Fruit fly (Drosophila melanogaster) whole organism, prepupa: Measurements from ENCODE around the gene CG14974.

Experiments used
- CG10631 ChIP-seq: fragments of 200-800 bp; sonication (Bioruptor generic); optimal IDR thresholded peaks from 2 replicates; lab custom pipeline; 2016; ENCODE audit warnings: missing biosample characterization, missing genetic modification characterization
- CG11294 ChIP-seq: fragments of 200-800 bp; sonication (Bioruptor generic); IDR thresholded peaks from 2 replicates; pipeline ENCODE4 v1.3.6; 2022; ENCODE audit warnings: missing biosample characterization, missing genetic modification characterization
- CG11762 ChIP-seq: fragments of 200-800 bp; sonication (Bioruptor generic); optimal IDR thresholded peaks from 3 replicates; lab custom pipeline; 2016; ENCODE audit warnings: missing biosample characterization, missing genetic modification characterization; ENCODE audit not compliant: insufficient read depth
- CG11902 ChIP-seq: fragments of 200-800 bp; sonication (Bioruptor generic); optimal IDR thresholded peaks from 3 replicates; lab custom pipeline; 2016; ENCODE audit warnings: missing biosample characterization, missing genetic modification characterization
- CG1621 ChIP-seq: fragments of 200-800 bp; sonication (Bioruptor generic); optimal IDR thresholded peaks from 3 replicates; lab custom pipeline; 2018; ENCODE audit warnings: missing biosample characterization, mild to moderate bottlenecking, missing genetic modification characterization
- CG16779 ChIP-seq: fragments of 200-800 bp; sonication (Bioruptor generic); optimal IDR thresholded peaks from 3 replicates; lab custom pipeline; 2017; ENCODE audit warnings: missing biosample characterization, mild to moderate bottlenecking, missing genetic modification characterization
- CG31627 ChIP-seq: fragments of 200-800 bp; sonication (Bioruptor generic); optimal IDR thresholded peaks from 3 replicates; lab custom pipeline; 2016; ENCODE audit warnings: missing biosample characterization, missing genetic modification characterization
- CG32006 ChIP-seq: fragments of 200-800 bp; sonication (Bioruptor generic); optimal IDR thresholded peaks from 3 replicates; lab custom pipeline; 2017; ENCODE audit warnings: missing biosample characterization, mild to moderate bottlenecking, missing genetic modification characterization
- CG34406 ChIP-seq: fragments of 200-800 bp; sonication (Bioruptor generic); optimal IDR thresholded peaks from 3 replicates; lab custom pipeline; 2016; ENCODE audit warnings: missing biosample characterization, missing genetic modification characterization
- CG6163 ChIP-seq: fragments of 200-800 bp; sonication (Bioruptor generic); IDR thresholded peaks from 3 replicates; pipeline ENCODE4 v1.3.6; 2022; ENCODE audit warnings: missing biosample characterization, missing genetic modification characterization
- CG6792 ChIP-seq: fragments of 200-800 bp; sonication (Bioruptor generic); optimal IDR thresholded peaks from 3 replicates; lab custom pipeline; 2016; ENCODE audit warnings: missing biosample characterization, missing genetic modification characterization
- CG6854 ChIP-seq: fragments of 200-800 bp; sonication (Bioruptor generic); optimal IDR thresholded peaks from 2 replicates; lab custom pipeline; 2017; ENCODE audit warnings: missing biosample characterization, mild to moderate bottlenecking, missing genetic modification characterization
- CG7368 ChIP-seq: fragments of 200-800 bp; sonication (Bioruptor generic); optimal IDR thresholded peaks from 3 replicates; lab custom pipeline; 2016; ENCODE audit warnings: missing biosample characterization, missing genetic modification characterization
- CG8119 ChIP-seq: fragments of 200-800 bp; sonication (Bioruptor generic); IDR thresholded peaks from 3 replicates; pipeline ENCODE4 v1.3.6; 2022; ENCODE audit warnings: missing biosample characterization, missing genetic modification characterization
- CG8319 ChIP-seq: fragments of 200-800 bp; sonication (Bioruptor generic); optimal IDR thresholded peaks from 3 replicates; lab custom pipeline; 2016; ENCODE audit warnings: missing biosample characterization, missing genetic modification characterization
- CG8632 ChIP-seq: fragments of 200-800 bp; sonication (Bioruptor generic); optimal IDR thresholded peaks from 3 replicates; lab custom pipeline; 2016; ENCODE audit warnings: missing biosample characterization, missing genetic modification characterization
- CG9139 ChIP-seq: fragments of 200-800 bp; sonication (Bioruptor generic); optimal IDR thresholded peaks from 3 replicates; lab custom pipeline; 2017; ENCODE audit warnings: missing biosample characterization, mild to moderate bottlenecking, missing genetic modification characterization
- Eip78C ChIP-seq: fragments of 200-800 bp; sonication (Bioruptor generic); peaks from one replicate; lab custom pipeline; 2016; ENCODE audit warnings: missing biosample characterization, missing genetic modification characterization
- Eip93F ChIP-seq: fragments of 200-800 bp; sonication (Bioruptor generic); optimal IDR thresholded peaks from 2 replicates; lab custom pipeline; 2016; ENCODE audit warnings: missing biosample characterization, mild to moderate bottlenecking, missing genetic modification characterization
- Ets21C ChIP-seq: fragments of 200-800 bp; sonication (Bioruptor generic); optimal IDR thresholded peaks from 3 replicates; lab custom pipeline; 2016; ENCODE audit warnings: missing biosample characterization, missing genetic modification characterization
- Ets96B ChIP-seq: fragments of 200-800 bp; optimal IDR thresholded peaks from 2 replicates; lab custom pipeline; 2019; ENCODE audit warnings: missing biosample characterization, mild to moderate bottlenecking, missing genetic modification characterization, moderate library complexity
- Gug ChIP-seq: fragments of 200-800 bp; sonication (Bioruptor generic); IDR thresholded peaks from 2 replicates; pipeline ENCODE4 v1.3.6; 2022; ENCODE audit warnings: missing biosample characterization, missing genetic modification characterization
- Hr38 ChIP-seq: sonication (Bioruptor generic); optimal IDR thresholded peaks from 2 replicates; lab custom pipeline; 2016; ENCODE audit warnings: missing biosample characterization, missing genetic modification characterization
- Hr39 ChIP-seq: fragments of 200-800 bp; sonication (Bioruptor generic); optimal IDR thresholded peaks from 2 replicates; lab custom pipeline; 2016; ENCODE audit warnings: missing biosample characterization, missing genetic modification characterization
- Lpt ChIP-seq: fragments of 200-800 bp; sonication (Bioruptor generic); optimal IDR thresholded peaks from 3 replicates; lab custom pipeline; 2016; ENCODE audit warnings: missing biosample characterization, missing genetic modification characterization
- Met ChIP-seq: fragments of 200-800 bp; sonication (Bioruptor generic); optimal IDR thresholded peaks from 3 replicates; lab custom pipeline; 2016; ENCODE audit warnings: missing biosample characterization, missing genetic modification characterization
- OdsH ChIP-seq: fragments of 200-800 bp; sonication (Bioruptor generic); optimal IDR thresholded peaks from 3 replicates; lab custom pipeline; 2016; ENCODE audit warnings: missing biosample characterization, missing genetic modification characterization
- Smox ChIP-seq: fragments of 200-800 bp; sonication (Bioruptor generic); optimal IDR thresholded peaks from 3 replicates; lab custom pipeline; 2016; ENCODE audit warnings: missing biosample characterization, missing genetic modification characterization
- Sox102F ChIP-seq: fragments of 200-800 bp; sonication (Bioruptor generic); optimal IDR thresholded peaks from 2 replicates; lab custom pipeline; 2016; ENCODE audit warnings: missing biosample characterization, mild to moderate bottlenecking, missing genetic modification characterization
- Sox14 ChIP-seq: fragments of 200-800 bp; sonication (Bioruptor generic); optimal IDR thresholded peaks from 3 replicates; lab custom pipeline; 2016; ENCODE audit warnings: missing biosample characterization, missing genetic modification characterization
- Sox15 ChIP-seq: fragments of 200-800 bp; sonication (Bioruptor generic); optimal IDR thresholded peaks from 3 replicates; lab custom pipeline; 2016; ENCODE audit warnings: missing biosample characterization, missing genetic modification characterization
- achi ChIP-seq: fragments of 200-800 bp; sonication (Bioruptor generic); optimal IDR thresholded peaks from 3 replicates; lab custom pipeline; 2016; ENCODE audit warnings: missing biosample characterization, missing genetic modification characterization
- acj6 ChIP-seq: fragments of 200-800 bp; sonication (Bioruptor generic); optimal IDR thresholded peaks from 3 replicates; lab custom pipeline; 2016; ENCODE audit warnings: missing biosample characterization, missing genetic modification characterization
- eg ChIP-seq: fragments of 200-800 bp; sonication (Bioruptor generic); IDR thresholded peaks from 3 replicates; pipeline ENCODE4 v1.3.6; 2022; ENCODE audit warnings: missing biosample characterization, missing genetic modification characterization
- esn ChIP-seq: fragments of 200-800 bp; sonication (Bioruptor generic); optimal IDR thresholded peaks from 2 replicates; lab custom pipeline; 2016; ENCODE audit warnings: missing biosample characterization, mild to moderate bottlenecking, missing genetic modification characterization, moderate library complexity
- fd59A ChIP-seq: fragments of 200-800 bp; sonication (Bioruptor generic); optimal IDR thresholded peaks from 2 replicates; lab custom pipeline; 2017; ENCODE audit warnings: missing biosample characterization, mild to moderate bottlenecking, missing genetic modification characterization, missing genetic modification reagents
- lz ChIP-seq: fragments of 200-800 bp; sonication (Bioruptor generic); optimal IDR thresholded peaks from 3 replicates; lab custom pipeline; 2016; ENCODE audit warnings: missing biosample characterization, missing genetic modification characterization
- net ChIP-seq: fragments of 200-800 bp; sonication (Bioruptor generic); optimal IDR thresholded peaks from 3 replicates; lab custom pipeline; 2016; ENCODE audit warnings: missing biosample characterization, missing genetic modification characterization
- pdm3 ChIP-seq: fragments of 200-800 bp; sonication (Bioruptor generic); optimal IDR thresholded peaks from 3 replicates; lab custom pipeline; 2016; ENCODE audit warnings: missing biosample characterization, missing genetic modification characterization
- spab ChIP-seq: fragments of 200-800 bp; sonication (Bioruptor generic); optimal IDR thresholded peaks from 2 replicates; lab custom pipeline; 2017; ENCODE audit warnings: missing biosample characterization, mild to moderate bottlenecking, missing genetic modification characterization, missing genetic modification reagents
- svp ChIP-seq: fragments of 200-800 bp; sonication (Bioruptor generic); peaks from one replicate; lab custom pipeline; 2016; ENCODE audit warnings: missing biosample characterization, missing genetic modification characterization
- topi ChIP-seq: fragments of 200-800 bp; sonication (Bioruptor generic); optimal IDR thresholded peaks from 3 replicates; lab custom pipeline; 2016; ENCODE audit warnings: missing biosample characterization, missing genetic modification characterization
- vri ChIP-seq: fragments of 200-800 bp; sonication (Bioruptor generic); optimal IDR thresholded peaks from 3 replicates; lab custom pipeline; 2016; ENCODE audit warnings: missing biosample characterization, mild to moderate bottlenecking, missing genetic modification characterization

CG14974 gene

DNA sequence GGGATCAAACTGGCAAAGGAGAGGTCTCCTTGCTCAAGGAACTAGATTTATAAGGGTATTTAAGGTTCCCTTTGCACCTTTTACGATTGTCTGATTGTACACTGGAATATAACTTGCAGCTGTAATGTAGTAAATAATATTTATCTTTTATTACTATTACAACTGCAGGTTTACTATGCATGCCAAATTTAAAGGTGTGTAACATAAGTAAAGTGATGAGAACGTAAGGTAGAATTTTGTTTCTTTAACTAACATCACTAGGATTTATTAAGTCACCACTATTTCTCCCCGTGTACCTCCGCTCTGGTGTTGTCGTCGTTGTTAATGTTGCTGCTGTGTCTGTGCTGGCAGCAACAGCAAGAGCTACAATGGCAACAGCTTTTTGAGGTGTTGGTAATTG is 46.8 kb upstream of the CG14974 start (continued):
- TF ChIP-seq Sox14: no peak
- TF ChIP-seq CG9139: no peak
- TF ChIP-seq topi (GFP tag; lab: Kevin White, UChicago): no peak
- TF ChIP-seq CG11762 (GFP tag; lab: Kevin White, UChicago): no peak
- peak; percentile 34 for TF ChIP-seq svp (GFP tag; lab: Kevin White, UChicago)
- TF ChIP-seq esn: no peak
- no peak for TF ChIP-seq CG11294 (GFP tag; lab: Robert Waterston, UW)
- TF ChIP-seq lz: no peak
- TF ChIP-seq CG10631 (GFP tag; lab: Kevin White, UChicago): peak; percentile 34
- TF ChIP-seq CG7368 (GFP tag; lab: Kevin White, UChicago): no peak
- no peak for TF ChIP-seq CG8319 (GFP tag; lab: Kevin White, UChicago)
- peak; percentile 53; the same call in 2 of the 3 replicates for TF ChIP-seq CG6163 (GFP tag; lab: Robert Waterston, UW)
- TF ChIP-seq Eip93F: no peak
- peak; percentile 45 for TF ChIP-seq acj6 (GFP tag; lab: Kevin White, UChicago)
- TF ChIP-seq eg (GFP tag; lab: Robert Waterston, UW): no peak
- no peak for TF ChIP-seq Smox

DNA sequence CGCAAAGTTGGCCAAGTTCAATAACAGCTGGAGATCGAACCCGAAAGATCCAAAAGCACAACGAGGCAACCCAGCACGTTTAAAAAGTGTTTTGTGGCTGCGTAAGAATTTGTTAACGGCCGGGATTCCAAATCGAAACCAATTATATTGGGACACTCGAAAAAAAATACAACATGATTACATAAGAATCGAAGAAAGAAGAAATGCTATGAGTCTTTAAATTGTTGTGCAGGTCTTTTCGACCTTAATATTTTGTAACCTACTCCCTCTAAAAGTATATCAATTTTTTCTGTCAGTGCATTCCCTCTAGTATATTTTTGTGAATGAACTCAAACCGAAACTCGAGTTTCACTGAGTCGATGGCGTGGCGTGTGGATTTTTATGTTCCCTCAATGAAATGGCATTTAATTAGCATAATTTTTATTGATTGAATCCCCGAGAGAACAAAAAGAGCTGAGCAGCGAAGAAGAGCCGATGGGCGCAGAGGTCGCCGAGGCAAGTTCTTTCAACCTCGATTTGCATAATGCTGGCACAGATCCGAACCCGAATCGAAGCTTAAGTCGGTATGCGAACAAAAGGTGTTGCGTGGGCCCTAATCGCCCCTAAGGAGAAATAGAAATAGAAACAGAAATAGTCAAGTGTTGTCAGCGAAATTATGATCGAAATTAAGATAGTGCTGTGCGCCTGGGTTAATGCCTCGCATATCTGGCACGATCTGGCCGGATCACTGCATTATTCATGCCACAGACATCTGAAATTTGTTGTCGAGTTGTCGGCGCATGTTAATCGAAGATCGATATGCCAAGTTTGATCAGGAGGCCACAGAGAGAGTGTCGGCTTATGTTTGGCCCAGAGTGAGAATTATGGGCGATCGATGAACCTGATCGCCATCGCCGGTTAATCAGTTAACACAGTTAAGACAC is 44.7 kb upstream of the CG14974 start:
- TF ChIP-seq Sox15 (GFP tag; lab: Kevin White, UChicago): peak; percentile 37
- TF ChIP-seq Sox14: peak; percentile 36
- TF ChIP-seq Ets96B (tag; lab: Kevin White, UChicago): no peak
- TF ChIP-seq CG8632: peak; percentile 56
- TF ChIP-seq CG11902 (GFP tag; lab: Kevin White, UChicago): no peak
- peak; percentile 89 for TF ChIP-seq Eip78C (GFP tag; lab: Kevin White, UChicago)
- TF ChIP-seq CG6163 (GFP tag; lab: Robert Waterston, UW): peak; percentile 31; the same call in 2 of the 3 replicates
- peak; percentile 35 for TF ChIP-seq lz
- TF ChIP-seq Smox: peak; percentile 54
- TF ChIP-seq Hr39 (GFP tag; lab: Kevin White, UChicago): peak; percentile 76
- no peak for TF ChIP-seq spab (GFP tag; lab: Kevin White, UChicago)
- TF ChIP-seq achi: peak; percentile 49
- TF ChIP-seq Lpt (GFP tag; lab: Kevin White, UChicago): no peak
- peak; percentile 55 for TF ChIP-seq esn
- TF ChIP-seq CG16779: no peak
- TF ChIP-seq CG6854 (GFP tag; lab: Kevin White, UChicago): no peak
- TF ChIP-seq svp (GFP tag; lab: Kevin White, UChicago): peak; percentile 89
- TF ChIP-seq CG9139: no peak
- TF ChIP-seq Ets21C (GFP tag; lab: Kevin White, UChicago): peak; percentile 37
- no peak for TF ChIP-seq CG7368 (GFP tag; lab: Kevin White, UChicago)
- peak; percentile 12 for TF ChIP-seq vri (GFP tag; lab: Kevin White, UChicago)
- no peak for TF ChIP-seq CG1621 (tag; lab: Kevin White, UChicago)
- peak; percentile 71 for TF ChIP-seq Met (GFP tag; lab: Kevin White, UChicago)
- TF ChIP-seq CG31627 (GFP tag; lab: Kevin White, UChicago): peak; percentile 68
- TF ChIP-seq Gug (GFP tag; lab: Robert Waterston, UW): no peak
- TF ChIP-seq net: peak; percentile 35
- TF ChIP-seq CG8119 (GFP tag; lab: Robert Waterston, UW): peak; percentile 18; the same call in 1 of the 3 replicates
- peak; percentile 39 for TF ChIP-seq CG6792 (GFP tag; lab: Kevin White, UChicago)
- no peak for TF ChIP-seq fd59A
- peak; percentile 60 for TF ChIP-seq CG34406 (GFP tag; lab: Kevin White, UChicago)
- TF ChIP-seq pdm3 (GFP tag; lab: Kevin White, UChicago): peak; percentile 60
- TF ChIP-seq Hr38 (GFP tag; lab: Kevin White, UChicago): no peak
- peak; percentile 61 for TF ChIP-seq Sox102F (GFP tag; lab: Kevin White, UChicago)
- peak; percentile 55 for TF ChIP-seq acj6 (GFP tag; lab: Kevin White, UChicago)
- peak; percentile 4 for TF ChIP-seq CG32006 (GFP tag; lab: Kevin White, UChicago)
- peak; percentile 57 for TF ChIP-seq OdsH (GFP tag; lab: Kevin White, UChicago)
